Fruit fly (Drosophila melanogaster) whole organism, embryonic: Measurements from ENCODE around the gene pnt.

Experiments used
- ATbp ChIP-seq: fragments of 200-800 bp; sonication (Bioruptor generic); optimal IDR thresholded peaks from 2 replicates; lab custom pipeline; 2017; ENCODE audit warnings: missing biosample characterization, mild to moderate bottlenecking, missing genetic modification characterization, missing genetic modification reagents
- Ada2b ChIP-seq: fragments of 200-800 bp; sonication (Bioruptor generic); IDR thresholded peaks from 2 replicates; pipeline ENCODE4 v1.3.6; 2022; ENCODE audit warnings: missing biosample characterization, missing genetic modification characterization
- Adf1 ChIP-seq: fragments of 200-800 bp; sonication (Bioruptor generic); IDR thresholded peaks from 2 replicates; pipeline ENCODE4 v1.3.6; 2022; ENCODE audit warnings: missing biosample characterization, missing genetic modification characterization
- Antp ChIP-seq: fragments of 200-800 bp; sonication (Bioruptor generic); optimal IDR thresholded peaks from 3 replicates; lab custom pipeline; 2016; ENCODE audit warnings: missing biosample characterization, missing genetic modification characterization
- BEAF-32 ChIP-seq: fragments of 200-800 bp; sonication (Bioruptor generic); optimal IDR thresholded peaks from 3 replicates; lab custom pipeline; 2017; ENCODE audit warnings: missing biosample characterization, missing genetic modification characterization, mild to moderate bottlenecking, moderate library complexity, missing genetic modification reagents
- Bgb ChIP-seq: fragments of 200-800 bp; sonication (Bioruptor generic); IDR thresholded peaks from 2 replicates; pipeline ENCODE4 v1.3.6; 2022; ENCODE audit warnings: missing biosample characterization, missing genetic modification characterization; ENCODE audit not compliant: partially characterized antibody
- CG10147 ChIP-seq: fragments of 200-800 bp; sonication (Bioruptor generic); optimal IDR thresholded peaks from 2 replicates; lab custom pipeline; 2019; ENCODE audit warnings: missing biosample characterization, mild to moderate bottlenecking, missing genetic modification characterization, moderate library complexity
- CG11085 ChIP-seq: fragments of 200-800 bp; sonication (Bioruptor generic); IDR thresholded peaks from 2 replicates; pipeline ENCODE4 v1.3.6; 2022; ENCODE audit warnings: missing biosample characterization, missing genetic modification characterization
- CG14710 ChIP-seq: fragments of 200-800 bp; sonication (Bioruptor generic); optimal IDR thresholded peaks from 3 replicates; lab custom pipeline; 2019; ENCODE audit warnings: missing biosample characterization, mild to moderate bottlenecking, missing genetic modification characterization, moderate library complexity
- CG15479 ChIP-seq: fragments of 200-800 bp; sonication (Bioruptor generic); optimal IDR thresholded peaks from 3 replicates; lab custom pipeline; 2019; ENCODE audit warnings: missing biosample characterization, mild to moderate bottlenecking, missing genetic modification characterization, moderate library complexity
- CG16813 ChIP-seq: fragments of 200-800 bp; sonication (Bioruptor generic); IDR thresholded peaks from 3 replicates; pipeline ENCODE4 v1.3.6; 2022; ENCODE audit warnings: missing biosample characterization, missing genetic modification characterization; ENCODE audit not compliant: partially characterized antibody
- CG18476 ChIP-seq: fragments of 200-800 bp; sonication (Bioruptor generic); optimal IDR thresholded peaks from 2 replicates; lab custom pipeline; 2016; ENCODE audit warnings: missing biosample characterization, mild to moderate bottlenecking, missing genetic modification characterization
- CG2116 ChIP-seq: fragments of 200-800 bp; sonication (Bioruptor generic); optimal IDR thresholded peaks from 3 replicates; lab custom pipeline; 2018; ENCODE audit warnings: missing biosample characterization, mild to moderate bottlenecking, missing genetic modification characterization
- CG2129 ChIP-seq: fragments of 200-800 bp; sonication (Bioruptor generic); IDR thresholded peaks from 2 replicates; pipeline ENCODE4 v1.3.6; 2022; ENCODE audit warnings: missing biosample characterization, missing genetic modification characterization; ENCODE audit not compliant: partially characterized antibody
- CG2889 ChIP-seq: fragments of 200-800 bp; sonication (Bioruptor generic); IDR thresholded peaks from 3 replicates; pipeline ENCODE4 v1.3.6; 2022; ENCODE audit warnings: missing biosample characterization, missing genetic modification characterization
- CG4730 ChIP-seq: fragments of 200-800 bp; sonication (Bioruptor generic); IDR thresholded peaks from 2 replicates; pipeline ENCODE4 v1.3.6; 2022; ENCODE audit warnings: missing biosample characterization, missing genetic modification characterization
- CG5180 ChIP-seq: fragments of 200-800 bp; sonication (Bioruptor generic); optimal IDR thresholded peaks from 3 replicates; lab custom pipeline; 2017; ENCODE audit warnings: missing biosample characterization, missing genetic modification characterization, mild to moderate bottlenecking, moderate library complexity, missing genetic modification reagents
- CG7372 ChIP-seq: fragments of 200-800 bp; sonication (Bioruptor generic); IDR thresholded peaks from 2 replicates; pipeline ENCODE4 v1.3.6; 2022; ENCODE audit warnings: missing biosample characterization, missing genetic modification characterization
- CG7987 ChIP-seq: fragments of 200-800 bp; sonication (Bioruptor generic); optimal IDR thresholded peaks from 2 replicates; lab custom pipeline; 2018; ENCODE audit warnings: missing biosample characterization, mild to moderate bottlenecking, missing genetic modification characterization, moderate library complexity
- CG9437 ChIP-seq: fragments of 200-800 bp; sonication (Bioruptor generic); optimal IDR thresholded peaks from 2 replicates; lab custom pipeline; 2018; ENCODE audit warnings: missing biosample characterization, mild to moderate bottlenecking, missing genetic modification characterization
- Dip3 ChIP-seq: fragments of 200-800 bp; sonication (Bioruptor generic); optimal IDR thresholded peaks from 3 replicates; lab custom pipeline; 2016; ENCODE audit warnings: missing biosample characterization, missing genetic modification characterization
- E2f1 ChIP-seq: fragments of 200-800 bp; sonication (Bioruptor generic); IDR thresholded peaks from 2 replicates; pipeline ENCODE4 v1.3.6; 2022; ENCODE audit warnings: missing biosample characterization, missing genetic modification characterization
- Hr39 ChIP-seq: fragments of >200 bp; optimal IDR thresholded peaks from 2 replicates; lab custom pipeline; 2017
- Lim3 ChIP-seq: fragments of 200-800 bp; sonication (Bioruptor generic); IDR thresholded peaks from 2 replicates; pipeline ENCODE4 v1.3.6; 2022; ENCODE audit warnings: missing biosample characterization, missing genetic modification characterization
- MESR4 ChIP-seq: fragments of 200-800 bp; sonication (Bioruptor generic); optimal IDR thresholded peaks from 2 replicates; lab custom pipeline; 2018; ENCODE audit warnings: missing biosample characterization, mild to moderate bottlenecking, missing genetic modification characterization, moderate library complexity
- Meics ChIP-seq: fragments of 200-800 bp; sonication (Bioruptor generic); optimal IDR thresholded peaks from 2 replicates; lab custom pipeline; 2017; ENCODE audit warnings: missing biosample characterization, mild to moderate bottlenecking, missing genetic modification characterization
- NC2β ChIP-seq: fragments of 200-800 bp; sonication (Bioruptor generic); optimal IDR thresholded peaks from 2 replicates; lab custom pipeline; 2016; ENCODE audit warnings: missing biosample characterization, missing genetic modification characterization
- Opbp ChIP-seq: fragments of 200-800 bp; sonication (Bioruptor generic); IDR thresholded peaks from 3 replicates; pipeline ENCODE4 v1.3.6; 2022; ENCODE audit warnings: missing biosample characterization, missing genetic modification characterization; ENCODE audit not compliant: partially characterized antibody
- Sin3A ChIP-seq: fragments of >200 bp; optimal IDR thresholded peaks from 2 replicates; lab custom pipeline; 2018
- Sry-δ ChIP-seq: fragments of 200-800 bp; sonication (Bioruptor generic); optimal IDR thresholded peaks from 2 replicates; lab custom pipeline; 2016; ENCODE audit warnings: missing biosample characterization, missing genetic modification characterization
- Taf1 ChIP-seq: fragments of 200-800 bp; sonication (Bioruptor generic); IDR thresholded peaks from 2 replicates; pipeline ENCODE4 v1.3.6; 2022; ENCODE audit warnings: missing biosample characterization, missing genetic modification characterization
- cas ChIP-seq: fragments of 200-800 bp; sonication (Bioruptor generic); IDR thresholded peaks from 2 replicates; pipeline ENCODE4 v1.3.6; 2022; ENCODE audit warnings: missing biosample characterization, missing genetic modification characterization
- caup ChIP-seq: fragments of 200-800 bp; sonication (Bioruptor generic); optimal IDR thresholded peaks from 3 replicates; lab custom pipeline; 2017; ENCODE audit warnings: missing biosample characterization, mild to moderate bottlenecking, missing genetic modification characterization, moderate library complexity; ENCODE audit not compliant: severe bottlenecking
- cg ChIP-seq: fragments of 200-800 bp; sonication (Bioruptor generic); optimal IDR thresholded peaks from 3 replicates; lab custom pipeline; 2019; ENCODE audit warnings: missing biosample characterization, mild to moderate bottlenecking, missing genetic modification characterization, moderate library complexity
- dmrt11E ChIP-seq: fragments of 200-800 bp; sonication (Bioruptor generic); optimal IDR thresholded peaks from 3 replicates; lab custom pipeline; 2018; ENCODE audit warnings: missing biosample characterization, mild to moderate bottlenecking, missing genetic modification characterization, moderate library complexity
- dmrt99B ChIP-seq: fragments of 200-800 bp; sonication (Bioruptor generic); optimal IDR thresholded peaks from 2 replicates; lab custom pipeline; 2018; ENCODE audit warnings: missing biosample characterization, mild to moderate bottlenecking, missing genetic modification characterization, moderate library complexity
- fru ChIP-seq: fragments of >200 bp; optimal IDR thresholded peaks from 2 replicates; lab custom pipeline; 2017
- ftz-f1 ChIP-seq: fragments of 200-800 bp; sonication (Bioruptor generic); optimal IDR thresholded peaks from 2 replicates; lab custom pipeline; 2016; ENCODE audit warnings: missing biosample characterization, missing genetic modification characterization
- jumu ChIP-seq: fragments of 200-800 bp; sonication (Bioruptor generic); optimal IDR thresholded peaks from 3 replicates; lab custom pipeline; 2016; ENCODE audit warnings: missing biosample characterization, missing genetic modification characterization
- kay ChIP-seq: fragments of 200-800 bp; sonication (Bioruptor generic); optimal IDR thresholded peaks from 2 replicates; lab custom pipeline; 2016; ENCODE audit warnings: missing biosample characterization, missing genetic modification characterization
- lmd ChIP-seq: fragments of 200-800 bp; sonication (Bioruptor generic); IDR thresholded peaks from 2 replicates; pipeline ENCODE4 v1.3.6; 2022; ENCODE audit warnings: missing biosample characterization, missing genetic modification characterization
- oc ChIP-seq: fragments of 200-800 bp; sonication (Bioruptor generic); optimal IDR thresholded peaks from 2 replicates; lab custom pipeline; 2018; ENCODE audit warnings: missing biosample characterization, mild to moderate bottlenecking, missing genetic modification characterization, moderate library complexity
- p53 ChIP-seq: fragments of 200-800 bp; sonication (Bioruptor generic); optimal IDR thresholded peaks from 2 replicates; lab custom pipeline; 2016; ENCODE audit warnings: missing biosample characterization, missing genetic modification characterization
- pfk ChIP-seq: fragments of 200-800 bp; sonication (Bioruptor generic); optimal IDR thresholded peaks from 2 replicates; lab custom pipeline; 2018; ENCODE audit warnings: missing biosample characterization, mild to moderate bottlenecking, missing genetic modification characterization, moderate library complexity
- psq ChIP-seq: fragments of 200-800 bp; sonication (Bioruptor generic); optimal IDR thresholded peaks from 2 replicates; lab custom pipeline; 2017; ENCODE audit warnings: missing biosample characterization, missing genetic modification characterization
- ro ChIP-seq: fragments of 200-800 bp; sonication (Bioruptor generic); IDR thresholded peaks from 2 replicates; pipeline ENCODE4 v1.3.6; 2022; ENCODE audit warnings: missing biosample characterization, missing genetic modification characterization
- row ChIP-seq: fragments of 200-800 bp; sonication (Bioruptor generic); IDR thresholded peaks from 3 replicates; pipeline ENCODE4 v1.3.6; 2022; ENCODE audit warnings: missing biosample characterization, missing genetic modification characterization
- scrt ChIP-seq: fragments of 200-800 bp; sonication (Bioruptor generic); optimal IDR thresholded peaks from 2 replicates; lab custom pipeline; 2018; ENCODE audit warnings: missing biosample characterization, mild to moderate bottlenecking, missing genetic modification characterization, moderate library complexity
- slp2 ChIP-seq: fragments of 200-800 bp; sonication (Bioruptor generic); optimal IDR thresholded peaks from 2 replicates; lab custom pipeline; 2016; ENCODE audit warnings: missing biosample characterization, missing genetic modification characterization
- sob ChIP-seq: fragments of 200-800 bp; sonication (Bioruptor generic); IDR thresholded peaks from 2 replicates; pipeline ENCODE4 v1.3.6; 2022; ENCODE audit warnings: missing biosample characterization, missing genetic modification characterization
- tap ChIP-seq: fragments of 200-800 bp; optimal IDR thresholded peaks from 3 replicates; lab custom pipeline; 2019; ENCODE audit warnings: missing biosample characterization, mild to moderate bottlenecking, missing genetic modification characterization, moderate library complexity
- tgo ChIP-seq: fragments of 200-800 bp; sonication (Bioruptor generic); IDR thresholded peaks from 3 replicates; pipeline ENCODE4 v1.3.6; 2022; ENCODE audit warnings: missing biosample characterization, missing genetic modification characterization
- wdn ChIP-seq: fragments of 200-800 bp; sonication (Bioruptor generic); IDR thresholded peaks from 2 replicates; pipeline ENCODE4 v1.3.6; 2022; ENCODE audit warnings: missing biosample characterization, missing genetic modification characterization

pnt gene

dm6 chr3R:23315221-23315620 lies 30.7 kb downstream of the pnt start (continued):
- TF ChIP-seq Dip3 (GFP tag; lab: Kevin White, UChicago) (no peak), Ada2b (GFP tag; lab: Robert Waterston, UW) (no peak), NC2β (GFP tag; lab: Kevin White, UChicago) (no peak), p53 (GFP tag; lab: Kevin White, UChicago) (no peak), row (GFP tag; lab: Robert Waterston, UW) (no peak), ro (no peak), CG7987 (GFP tag; lab: Kevin White, UChicago) (no peak), jumu (no peak), CG14710 (tag; lab: Kevin White, UChicago) (no peak), wdn (GFP tag; lab: Robert Waterston, UW) (no peak), CG2889 (no peak), CG9437 (GFP tag; lab: Kevin White, UChicago) (no peak), Adf1 (GFP tag; lab: Robert Waterston, UW) (peak; percentile 88), CG10147 (no peak), lmd (GFP tag; lab: Robert Waterston, UW) (no peak), pfk (peak; percentile 90), Taf1 (GFP tag; lab: Robert Waterston, UW) (no peak), CG18476 (GFP tag; lab: Kevin White, UChicago) (no peak), Opbp (GFP tag; lab: Robert Waterston, UW) (no peak), E2f1 (GFP tag; lab: Robert Waterston, UW) (no peak), scrt (GFP tag; lab: Kevin White, UChicago) (no peak), caup (GFP tag; lab: Kevin White, UChicago) (no peak), CG11085 (GFP tag; lab: Robert Waterston, UW) (no peak), slp2 (GFP tag; lab: Kevin White, UChicago) (no peak), kay (no peak), sob (GFP tag; lab: Robert Waterston, UW) (no peak), dmrt99B (tag; lab: Kevin White, UChicago) (no peak), BEAF-32 (GFP tag; lab: Kevin White, UChicago) (no peak), fru (lab: Kevin White, UChicago) (no peak), CG15479 (GFP tag; lab: Kevin White, UChicago) (peak; percentile 86), ATbp (no peak), dmrt11E (no peak), Meics (GFP tag; lab: Kevin White, UChicago) (no peak), Sry-δ (no peak), Sin3A (lab: Kevin White, UChicago) (no peak), oc (tag; lab: Kevin White, UChicago) (peak; percentile 42), CG2129 (no peak), CG2116 (GFP tag; lab: Kevin White, UChicago) (no peak), Bgb (GFP tag; lab: Robert Waterston, UW) (no peak), ftz-f1 (GFP tag; lab: Kevin White, UChicago) (no peak), Hr39 (lab: Kevin White, UChicago) (no peak), tgo (GFP tag; lab: Robert Waterston, UW) (no peak), CG16813 (GFP tag; lab: Robert Waterston, UW) (no peak), psq (GFP tag; lab: Kevin White, UChicago) (no peak), Antp (no peak), MESR4 (no peak), CG7372 (GFP tag; lab: Robert Waterston, UW) (no peak), CG5180 (no peak), cas (GFP tag; lab: Robert Waterston, UW) (no peak), Lim3 (GFP tag; lab: Robert Waterston, UW) (no peak), CG4730 (GFP tag; lab: Robert Waterston, UW) (no peak), cg (peak; percentile 48), tap (tag; lab: Kevin White, UChicago) (no peak)
